Worm (Caenorhabditis elegans) whole organism, late embryonic: ENCODE data around the gene rpap-2.

ENCODE experiments used
- C38D4.7 ChIP-seq: fragments of 200-800 bp; sonication (Bioruptor generic); optimal IDR thresholded peaks from 2 replicates; lab custom pipeline; 2018; ENCODE audit warnings: mild to moderate bottlenecking, missing genetic modification characterization, moderate library complexity, missing compliant biosample characterization
- K02D7.2 ChIP-seq: sonication (generic microtip); optimal IDR thresholded peaks from 2 replicates; lab custom pipeline; 2017; ENCODE audit warnings: mild to moderate bottlenecking, missing genetic modification characterization, missing compliant biosample characterization
- T23F11.4 ChIP-seq: fragments of 200-800 bp; sonication (Bioruptor generic); optimal IDR thresholded peaks from 2 replicates; lab custom pipeline; 2018; ENCODE audit warnings: mild to moderate bottlenecking, missing genetic modification characterization, missing compliant biosample characterization
- Y22D7AL.16 ChIP-seq: sonication (generic microtip); optimal IDR thresholded peaks from 2 replicates; lab custom pipeline; 2016; ENCODE audit warnings: missing genetic modification characterization, missing compliant biosample characterization
- ahr-1 ChIP-seq: sonication (generic microtip); optimal IDR thresholded peaks from 2 replicates; lab custom pipeline; 2016; ENCODE audit warnings: missing genetic modification characterization, missing compliant biosample characterization
- ceh-18 ChIP-seq: sonication (generic microtip); optimal IDR thresholded peaks from 2 replicates; lab custom pipeline; 2016; ENCODE audit warnings: missing genetic modification characterization, missing compliant biosample characterization
- ceh-2 ChIP-seq: sonication (generic microtip); optimal IDR thresholded peaks from 2 replicates; lab custom pipeline; 2016; ENCODE audit warnings: missing genotype, missing genetic modification characterization, missing compliant biosample characterization
- ceh-24 ChIP-seq: sonication (generic microtip); optimal IDR thresholded peaks from 2 replicates; lab custom pipeline; 2016; ENCODE audit warnings: mild to moderate bottlenecking, missing genetic modification characterization, missing compliant biosample characterization
- ceh-30 ChIP-seq: fragments of 150-350 bp; optimal IDR thresholded peaks from 2 replicates; lab custom pipeline; 2014; ENCODE audit warnings: missing biosample characterization, missing genetic modification characterization
- ceh-34 ChIP-seq: sonication (generic microtip); optimal IDR thresholded peaks from 2 replicates; lab custom pipeline; 2016; ENCODE audit warnings: mild to moderate bottlenecking, missing genetic modification characterization, missing compliant biosample characterization
- ceh-45 ChIP-seq: fragments of 200-800 bp; sonication (Bioruptor generic); IDR thresholded peaks from 2 replicates; pipeline ENCODE4 v1.3.6; 2022; ENCODE audit warnings: missing genetic modification reagents, missing genetic modification characterization, missing compliant biosample characterization
- ceh-6 ChIP-seq: fragments of 200-800 bp; sonication (Bioruptor generic); optimal IDR thresholded peaks from 2 replicates; lab custom pipeline; 2018; ENCODE audit warnings: mild to moderate bottlenecking, missing genetic modification characterization, missing compliant biosample characterization
- ceh-9 ChIP-seq: sonication (generic microtip); optimal IDR thresholded peaks from 2 replicates; lab custom pipeline; 2016; ENCODE audit warnings: mild to moderate bottlenecking, missing genetic modification characterization, inconsistent platforms, missing compliant biosample characterization
- che-1 ChIP-seq: sonication (generic microtip); optimal IDR thresholded peaks from 2 replicates; lab custom pipeline; 2016; ENCODE audit warnings: mild to moderate bottlenecking, missing genetic modification characterization, missing compliant biosample characterization
- dmd-4 ChIP-seq: sonication (generic microtip); optimal IDR thresholded peaks from 2 replicates; lab custom pipeline; 2016; ENCODE audit warnings: borderline replicate concordance, missing genetic modification characterization, missing compliant biosample characterization
- dve-1 ChIP-seq: sonication (generic microtip); optimal IDR thresholded peaks from 2 replicates; lab custom pipeline; 2017; ENCODE audit warnings: antibody characterized with exemption, mild to moderate bottlenecking, missing genetic modification characterization, missing compliant biosample characterization
- elt-4 ChIP-seq: sonication (generic microtip); optimal IDR thresholded peaks from 2 replicates; lab custom pipeline; 2016; ENCODE audit warnings: missing genetic modification characterization, missing compliant biosample characterization
- eyg-1 ChIP-seq: sonication (generic microtip); optimal IDR thresholded peaks from 2 replicates; lab custom pipeline; 2016; ENCODE audit warnings: missing genotype, missing genetic modification characterization, missing compliant biosample characterization
- fax-1 ChIP-seq: sonication (generic microtip); optimal IDR thresholded peaks from 2 replicates; lab custom pipeline; 2016; ENCODE audit warnings: missing genotype, missing genetic modification characterization, missing compliant biosample characterization
- fkh-6 ChIP-seq: sonication (generic microtip); optimal IDR thresholded peaks from 2 replicates; lab custom pipeline; 2016; ENCODE audit warnings: missing genetic modification characterization, missing compliant biosample characterization
- hlh-13 ChIP-seq: fragments of 200-800 bp; sonication (Bioruptor generic); optimal IDR thresholded peaks from 2 replicates; lab custom pipeline; 2018; ENCODE audit warnings: mild to moderate bottlenecking, missing genetic modification characterization, missing compliant biosample characterization
- hlh-6 ChIP-seq: sonication (generic microtip); optimal IDR thresholded peaks from 2 replicates; lab custom pipeline; 2016; ENCODE audit warnings: missing genotype, missing genetic modification characterization, missing compliant biosample characterization
- hlh-8 ChIP-seq: sonication (generic microtip); optimal IDR thresholded peaks from 2 replicates; lab custom pipeline; 2016; ENCODE audit warnings: missing genotype, missing genetic modification characterization, missing compliant biosample characterization
- lim-6 ChIP-seq: sonication (generic microtip); optimal IDR thresholded peaks from 2 replicates; lab custom pipeline; 2016; ENCODE audit warnings: missing genetic modification characterization, missing compliant biosample characterization
- madf-2 ChIP-seq: sonication (generic microtip); optimal IDR thresholded peaks from 2 replicates; lab custom pipeline; 2017; ENCODE audit warnings: missing genetic modification characterization, missing compliant biosample characterization
- nfya-1 ChIP-seq: sonication (generic microtip); optimal IDR thresholded peaks from 2 replicates; lab custom pipeline; 2017; ENCODE audit warnings: missing genetic modification characterization, mild to moderate bottlenecking, missing compliant biosample characterization, antibody characterized with exemption, moderate library complexity
- nhr-232 ChIP-seq: sonication (generic microtip); optimal IDR thresholded peaks from 2 replicates; lab custom pipeline; 2016; ENCODE audit warnings: missing genetic modification characterization, missing compliant biosample characterization
- npax-4 ChIP-seq: sonication (generic microtip); optimal IDR thresholded peaks from 2 replicates; lab custom pipeline; 2016; ENCODE audit warnings: missing genetic modification characterization, missing compliant biosample characterization
- odd-2 ChIP-seq: sonication (generic microtip); optimal IDR thresholded peaks from 2 replicates; lab custom pipeline; 2017; ENCODE audit warnings: antibody characterized with exemption, mild to moderate bottlenecking, missing genetic modification characterization, missing compliant biosample characterization
- pag-3 ChIP-seq: sonication (generic microtip); optimal IDR thresholded peaks from 2 replicates; lab custom pipeline; 2016; ENCODE audit warnings: missing compliant biosample characterization, missing genetic modification characterization, borderline replicate concordance
- pax-1 ChIP-seq: fragments of 150-350 bp; optimal IDR thresholded peaks from 2 replicates; lab custom pipeline; 2014; ENCODE audit warnings: missing biosample characterization, missing genetic modification characterization
- pha-2 ChIP-seq: sonication (generic microtip); optimal IDR thresholded peaks from 2 replicates; lab custom pipeline; 2017; ENCODE audit warnings: mild to moderate bottlenecking, missing genetic modification characterization, missing compliant biosample characterization
- pqm-1 ChIP-seq: sonication (generic microtip); optimal IDR thresholded peaks from 2 replicates; lab custom pipeline; 2016; ENCODE audit warnings: missing genetic modification characterization, missing compliant biosample characterization
- sox-2 ChIP-seq: fragments of 200-800 bp; sonication (Bioruptor generic); IDR thresholded peaks from 2 replicates; pipeline ENCODE4 v1.3.6; 2022; ENCODE audit warnings: missing genetic modification reagents, missing genetic modification characterization, missing compliant biosample characterization
- sox-4 ChIP-seq: sonication (generic microtip); optimal IDR thresholded peaks from 2 replicates; lab custom pipeline; 2017; ENCODE audit warnings: mild to moderate bottlenecking, missing genetic modification characterization, inconsistent platforms, missing compliant biosample characterization
- syd-9 ChIP-seq: sonication (generic microtip); optimal IDR thresholded peaks from 2 replicates; lab custom pipeline; 2016; ENCODE audit warnings: mild to moderate bottlenecking, missing genetic modification characterization, moderate library complexity, missing compliant biosample characterization
- tbx-2 ChIP-seq: sonication (generic microtip); optimal IDR thresholded peaks from 2 replicates; lab custom pipeline; 2016; ENCODE audit warnings: missing genetic modification characterization, missing compliant biosample characterization
- tbx-7 ChIP-seq: sonication (generic microtip); optimal IDR thresholded peaks from 2 replicates; lab custom pipeline; 2016; ENCODE audit warnings: missing genotype, missing genetic modification characterization, missing compliant biosample characterization
- ttx-3 ChIP-seq: sonication (generic microtip); optimal IDR thresholded peaks from 2 replicates; lab custom pipeline; 2016; ENCODE audit warnings: missing genetic modification reagents, missing genetic modification characterization, missing compliant biosample characterization
- unc-3 ChIP-seq, 2 experiments: fragments of 200-800 bp in 1 of 2; sonication (Bioruptor generic) in 1 of 2; sonication (generic microtip) in 1 of 2; conservative IDR thresholded peaks in 1 of 2; optimal IDR thresholded peaks in 1 of 2; 2 replicates each; pipeline versions ENCODE4 v1.3.6 to Lab custom; 2016 to 2022; ENCODE audit warnings: missing compliant biosample characterization in 2 of 2, missing genetic modification characterization in 2 of 2, missing genetic modification reagents in 1 of 2
- unc-42 ChIP-seq: sonication (generic microtip); optimal IDR thresholded peaks from 2 replicates; lab custom pipeline; 2016; ENCODE audit warnings: missing genotype, missing genetic modification characterization, missing compliant biosample characterization
- unc-55 ChIP-seq: sonication (generic microtip); optimal IDR thresholded peaks from 2 replicates; lab custom pipeline; 2017; ENCODE audit warnings: missing biosample characterization, missing genetic modification reagents, missing genetic modification characterization
- ztf-16 ChIP-seq: sonication (generic microtip); optimal IDR thresholded peaks from 2 replicates; lab custom pipeline; 2017; ENCODE audit warnings: missing genetic modification characterization, missing compliant biosample characterization

rpap-2 gene

ce11 chrIII:8961993-8962392 lies 5.8 kb upstream of the rpap-2 start, which contains the start of gene grl-25:
Gene grl-25, plus strand, starts transcription at chrIII:8962293.
- no peak for TF ChIP-seq ztf-16 (tag; lab: Kevin White, UChicago)
- no peak for TF ChIP-seq ceh-9
- no peak for TF ChIP-seq ahr-1 (tag; lab: Kevin White, UChicago)
- TF ChIP-seq che-1, result no peak
- TF ChIP-seq tbx-7 (tag; lab: Kevin White, UChicago), result no peak
- TF ChIP-seq C38D4.7, result no peak
- TF ChIP-seq ceh-6, result no peak
- TF ChIP-seq fkh-6, result no peak
- no peak for TF ChIP-seq pax-1 (tag; lab: Kevin White, UChicago)
- no peak for TF ChIP-seq unc-3 (GFP tag; conservative IDR thresholded peaks at IDR 0.05; lab: Robert Waterston, UW)
- TF ChIP-seq unc-3 (tag; optimal IDR thresholded peaks at IDR 0.05; lab: Kevin White, UChicago), result no peak
- TF ChIP-seq syd-9 (tag; lab: Kevin White, UChicago), result no peak

- TF ChIP-seq syd-9 (tag; lab: Kevin White, UChicago), result no peak
- no peak for TF ChIP-seq unc-55 (GFP tag; lab: Kevin White, UChicago)
- TF ChIP-seq hlh-8 (tag; lab: Kevin White, UChicago), result no peak
- TF ChIP-seq ceh-18, result no peak
- TF ChIP-seq K02D7.2 (tag; lab: Kevin White, UChicago), result no peak
- TF ChIP-seq T23F11.4, result no peak
- TF ChIP-seq hlh-6 (tag; lab: Kevin White, UChicago), result no peak
- no peak for TF ChIP-seq lim-6 (tag; lab: Kevin White, UChicago)
- TF ChIP-seq odd-2, result no peak
- TF ChIP-seq tbx-7 (tag; lab: Kevin White, UChicago), result no peak
- no peak for TF ChIP-seq dmd-4
- no peak for TF ChIP-seq tbx-2
- TF ChIP-seq ceh-34, result no peak
- TF ChIP-seq elt-4 (tag; lab: Kevin White, UChicago), result no peak
- no peak for TF ChIP-seq pha-2 (tag; lab: Kevin White, UChicago)
- TF ChIP-seq ztf-16 (tag; lab: Kevin White, UChicago), result no peak
These were observed 5.3 kb upstream of the rpap-2 start for ce11 chrIII:8962475-8962874.

- TF ChIP-seq sox-4 (tag; lab: Kevin White, UChicago), result no peak
- TF ChIP-seq dve-1 (tag; lab: Kevin White, UChicago), result peak; percentile 43
These were observed 3.0 kb upstream of the rpap-2 start for ce11 chrIII:8964684-8965283.

ce11 chrIII:8971255-8972020 lies 3.7 kb downstream of the rpap-2 start, which contains the start of the genes eif-3.D and R08D7.4:
Gene eif-3.D, minus strand, starts transcription at chrIII:8971578.
Gene R08D7.4, plus strand, starts transcription at chrIII:8971892.
- TF ChIP-seq C38D4.7 (peak; percentile 3), ttx-3 (tag; lab: Kevin White, UChicago) (no peak), pag-3 (no peak), nfya-1 (tag; lab: Kevin White, UChicago) (peak; percentile 58), unc-55 (GFP tag; lab: Kevin White, UChicago) (no peak), tbx-7 (tag; lab: Kevin White, UChicago) (peak; percentile 20), hlh-6 (tag; lab: Kevin White, UChicago) (no peak), T23F11.4 (no peak), ceh-2 (tag; lab: Kevin White, UChicago) (peak; percentile 36), fax-1 (tag; lab: Kevin White, UChicago) (no peak), ceh-24 (tag; lab: Kevin White, UChicago) (no peak), ceh-45 (no peak), nhr-232 (tag; lab: Kevin White, UChicago) (peak; percentile 20), eyg-1 (tag; lab: Kevin White, UChicago) (no peak), npax-4 (no peak), hlh-13 (no peak), dve-1 (tag; lab: Kevin White, UChicago) (no peak), sox-2 (GFP tag; lab: Robert Waterston, UW) (no peak), Y22D7AL.16 (tag; lab: Kevin White, UChicago) (no peak), madf-2 (tag; lab: Kevin White, UChicago) (peak; percentile 48), syd-9 (tag; lab: Kevin White, UChicago) (peak; percentile 61), sox-4 (tag; lab: Kevin White, UChicago) (peak; percentile 31), ceh-30 (tag; lab: Kevin White, UChicago) (peak; percentile 37), ahr-1 (tag; lab: Kevin White, UChicago) (no peak), fkh-6 (no peak), odd-2 (no peak), pqm-1 (tag; lab: Kevin White, UChicago) (no peak), lim-6 (tag; lab: Kevin White, UChicago) (no peak), unc-42 (tag; lab: Kevin White, UChicago) (peak; percentile 35), ceh-6 (no peak)
